Worm (Caenorhabditis elegans): ENCODE measurements around the gene oac-1.

Gene oac-1

DNA sequence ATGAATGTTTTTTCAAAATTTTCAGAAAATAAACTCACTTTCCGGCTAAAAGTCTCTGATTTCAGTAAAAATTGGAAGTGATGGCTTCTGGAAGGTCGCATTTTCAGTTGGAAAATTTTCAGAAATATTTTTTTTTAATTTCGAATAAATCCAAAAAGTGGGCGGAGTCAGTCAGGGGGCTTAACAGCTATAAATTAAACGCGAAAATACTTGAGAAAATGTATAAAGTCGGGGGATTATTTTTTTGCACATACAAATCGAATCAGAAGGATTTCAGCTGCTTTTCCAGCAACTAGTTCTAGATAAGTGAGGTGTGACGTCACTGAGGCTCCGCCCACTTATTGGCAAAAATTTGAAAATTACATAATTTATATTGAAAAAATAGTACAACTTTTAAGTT is 22.8 kb downstream of the oac-1 start, which contains the start of gene Y43F8B.2:
TSS of gene Y43F8B.2 (minus strand) at position 101 of the 400 bp plus-strand sequence.
- no peak for TF ChIP-seq lsy-12 (tag; optimal IDR thresholded peaks at IDR 0.05)
- TF ChIP-seq R02D3.7 (tag; optimal IDR thresholded peaks at IDR 0.05), result no peak
- no peak for TF ChIP-seq tbx-2 (tag; optimal IDR thresholded peaks at IDR 0.05)
- TF ChIP-seq hmg-11 (tag; optimal IDR thresholded peaks at IDR 0.05), result no peak
- TF ChIP-seq fos-1 (tag; optimal IDR thresholded peaks at IDR 0.05), result no peak
- no peak for TF ChIP-seq nhr-67 (tag; optimal IDR thresholded peaks at IDR 0.05)

DNA sequence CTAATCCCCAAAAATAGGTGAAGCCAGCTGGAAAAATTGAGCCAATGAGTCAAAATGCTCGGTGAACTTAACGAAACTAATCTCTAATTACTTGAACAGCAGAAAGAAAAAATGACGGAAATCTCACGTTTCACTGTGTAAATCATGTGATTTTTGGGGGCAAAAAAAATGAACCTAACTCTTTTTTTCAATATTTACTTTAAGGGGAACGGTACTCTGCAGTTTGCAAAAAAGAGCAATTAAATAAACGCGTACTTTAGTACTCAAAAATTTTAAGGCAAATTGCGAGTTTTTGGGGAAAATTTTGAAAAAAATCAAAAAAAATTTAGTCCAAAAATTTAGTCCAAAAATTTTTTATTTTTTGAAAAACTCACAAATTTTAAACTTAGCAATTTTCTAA is 24.7 kb downstream of the oac-1 start:
- TF ChIP-seq nhr-11 (tag; optimal IDR thresholded peaks at IDR 0.05), result no peak
- TF ChIP-seq pha-4 (tag; optimal IDR thresholded peaks at IDR 0.05), result peak; percentile 96

DNA sequence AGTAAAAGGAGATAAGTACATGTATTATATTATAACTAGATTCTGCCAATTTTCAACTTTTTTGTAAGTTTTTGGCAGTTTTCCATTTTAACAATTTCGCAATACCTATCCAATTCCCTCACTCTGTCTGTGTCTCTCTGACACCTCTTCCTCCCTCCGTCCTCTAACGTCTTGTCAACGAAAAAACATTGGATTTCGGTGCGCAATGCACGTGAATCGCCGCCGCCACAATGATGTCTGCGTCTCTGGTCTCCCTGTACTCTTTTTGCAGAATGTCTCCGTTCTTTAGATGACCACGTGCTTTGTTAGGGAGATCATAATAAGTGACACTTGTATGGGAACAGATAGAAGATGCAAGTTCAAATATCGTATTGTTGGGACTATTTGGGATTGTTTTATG is 26.6 kb downstream of the oac-1 start:
- TF ChIP-seq mml-1 (tag; optimal IDR thresholded peaks at IDR 0.05) (peak; percentile 98), lin-39 (tag; optimal IDR thresholded peaks at IDR 0.05) (peak; percentile 88), tbx-2 (tag; optimal IDR thresholded peaks at IDR 0.05) (peak; percentile 86), nhr-67 (tag; optimal IDR thresholded peaks at IDR 0.05) (no peak), ceh-9 (tag; optimal IDR thresholded peaks at IDR 0.05) (no peak), ceh-16 (tag; optimal IDR thresholded peaks at IDR 0.05) (no peak), lin-15B (tag; optimal IDR thresholded peaks at IDR 0.05) (peak; percentile 55), nhr-12 (tag; optimal IDR thresholded peaks at IDR 0.05) (no peak), mdl-1 (tag; optimal IDR thresholded peaks at IDR 0.05) (peak; percentile 99), fkh-2 (tag; optimal IDR thresholded peaks at IDR 0.05) (no peak), pha-4 (tag; optimal IDR thresholded peaks at IDR 0.05) (peak; percentile 96), R02D3.7 (tag; optimal IDR thresholded peaks at IDR 0.05) (peak; percentile 56), unc-62 (GFP tag; optimal IDR thresholded peaks at IDR 0.05) (peak; percentile 95), snpc-4 (tag; optimal IDR thresholded peaks at IDR 0.05) (peak; percentile 72), skn-1 (tag; optimal IDR thresholded peaks at IDR 0.05) (peak; percentile 68), egl-5 (tag; optimal IDR thresholded peaks at IDR 0.05) (peak; percentile 74), nfya-1 (tag; optimal IDR thresholded peaks at IDR 0.05; ENCODE audit: insufficient read depth) (peak; percentile 90), daf-12 (tag; optimal IDR thresholded peaks at IDR 0.05) (peak; percentile 9), nhr-25 (tag; optimal IDR thresholded peaks at IDR 0.05) (peak; percentile 98), nhr-77 (tag; optimal IDR thresholded peaks at IDR 0.05) (peak; percentile 44), zag-1 (tag; optimal IDR thresholded peaks at IDR 0.05) (no peak), elt-3 (tag; optimal IDR thresholded peaks at IDR 0.05) (peak in 1 of 3 experiments; percentile 61), jun-1 (tag; optimal IDR thresholded peaks at IDR 0.05) (peak; percentile 94), aly-2 (tag; optimal IDR thresholded peaks at IDR 0.05) (no peak), nhr-23 (tag; optimal IDR thresholded peaks at IDR 0.05) (peak; percentile 98), fos-1 (tag; optimal IDR thresholded peaks at IDR 0.05) (peak; percentile 6), egl-27 (tag; optimal IDR thresholded peaks at IDR 0.05) (peak; percentile 94), fkh-10 (GFP tag; optimal IDR thresholded peaks at IDR 0.05) (peak; percentile 64), pqm-1 (tag; optimal IDR thresholded peaks at IDR 0.05) (peak; percentile 67), elt-1 (tag; optimal IDR thresholded peaks at IDR 0.05) (no peak), ama-1 (optimal IDR thresholded peaks at IDR 0.05) (peak; percentile 28), nhr-76 (tag; optimal IDR thresholded peaks at IDR 0.05) (no peak), eor-1 (tag; optimal IDR thresholded peaks at IDR 0.05) (no peak), ZK546.5 (tag; optimal IDR thresholded peaks at IDR 0.05) (no peak), ztf-11 (tag; optimal IDR thresholded peaks at IDR 0.05) (no peak), ceh-82 (tag; optimal IDR thresholded peaks at IDR 0.05) (peak; percentile 51), nhr-237 (tag; optimal IDR thresholded peaks at IDR 0.05) (no peak), ceh-28 (tag; optimal IDR thresholded peaks at IDR 0.05) (peak; percentile 89), nhr-11 (tag; optimal IDR thresholded peaks at IDR 0.05) (peak; percentile 46), sea-2 (GFP tag; optimal IDR thresholded peaks at IDR 0.05) (peak; percentile 57), elt-2 (tag; optimal IDR thresholded peaks at IDR 0.05) (peak; percentile 78), hmg-11 (tag; optimal IDR thresholded peaks at IDR 0.05) (peak; percentile 75), nhr-43 (tag; optimal IDR thresholded peaks at IDR 0.05; ENCODE audit: poor library complexity, severe bottlenecking) (peak; percentile 97), ztf-4 (tag; optimal IDR thresholded peaks at IDR 0.05) (peak; percentile 65), unc-39 (tag; optimal IDR thresholded peaks at IDR 0.05) (peak; percentile 3), lsy-12 (tag; optimal IDR thresholded peaks at IDR 0.05) (peak; percentile 84), nhr-28 (tag; optimal IDR thresholded peaks at IDR 0.05) (peak; percentile 61)
